Worm (Caenorhabditis elegans): ENCODE results near the gene nhr-105.

The nhr-105 gene

DNA sequence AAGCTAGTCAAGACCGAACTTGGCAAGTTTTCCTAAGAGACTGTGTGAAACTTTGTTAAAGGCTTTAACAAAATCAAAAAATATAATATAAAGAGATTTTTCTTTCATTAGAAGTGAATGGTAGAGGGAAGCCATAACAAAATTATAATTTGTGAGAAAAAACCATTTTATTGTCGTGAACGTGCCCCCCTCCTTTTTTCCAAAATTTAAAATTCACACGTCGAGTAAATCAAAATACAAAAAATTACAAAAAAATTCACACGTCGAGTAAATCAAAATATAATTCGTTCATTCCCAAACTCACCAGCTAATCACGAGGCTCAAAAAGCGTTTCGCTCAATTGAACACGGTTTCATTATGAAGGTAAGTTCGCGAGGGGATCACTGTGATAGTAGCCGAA is 40.4 kb upstream of the nhr-105 start, which contains the start of gene C25A8.2:
TSS of gene C25A8.2 (plus strand) at position 301 of the 400 bp plus-strand sequence.
- TF ChIP-seq elt-1 (tag; optimal IDR thresholded peaks at IDR 0.05) (no peak), fkh-2 (tag; optimal IDR thresholded peaks at IDR 0.05) (no peak), nhr-11 (tag; optimal IDR thresholded peaks at IDR 0.05) (no peak), nhr-67 (tag; optimal IDR thresholded peaks at IDR 0.05) (no peak), aly-2 (tag; optimal IDR thresholded peaks at IDR 0.05) (no peak)

ce11 chrIV:7010195-7010594 is 39.8 kb upstream of the nhr-105 start:
- TF ChIP-seq sea-2 (GFP tag; optimal IDR thresholded peaks at IDR 0.05) = no peak
- no peak for TF ChIP-seq nhr-25 (tag; optimal IDR thresholded peaks at IDR 0.05)
- no peak for TF ChIP-seq elt-3 (tag; optimal IDR thresholded peaks at IDR 0.05)
- TF ChIP-seq nfya-1 (tag; optimal IDR thresholded peaks at IDR 0.05; ENCODE audit: insufficient read depth) = no peak
- TF ChIP-seq nhr-67 (tag; optimal IDR thresholded peaks at IDR 0.05) = no peak

DNA sequence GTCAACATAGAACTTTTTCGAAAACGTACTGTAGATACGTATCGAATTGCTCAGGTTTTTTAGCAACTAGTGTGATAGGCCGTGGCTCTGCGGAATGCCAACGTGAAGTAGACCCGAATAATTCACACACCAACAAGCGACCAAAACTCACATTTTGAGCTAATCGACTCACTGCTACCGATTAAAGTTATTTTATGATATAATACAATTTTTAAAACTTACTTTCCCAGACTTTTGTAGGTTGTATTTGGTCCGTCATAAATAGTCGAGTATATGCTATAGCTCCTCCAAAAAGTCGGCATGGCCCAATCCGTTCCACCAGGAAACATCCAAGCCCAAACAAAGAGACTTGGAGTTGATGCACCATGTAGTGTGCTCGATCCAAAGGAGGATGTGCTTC is 39.1 kb upstream of the nhr-105 start, which contains the start of gene C25A8.1:
TSS of gene C25A8.1 (plus strand) at position 301 of the 400 bp plus-strand sequence.
- TF ChIP-seq hmg-11 (tag; optimal IDR thresholded peaks at IDR 0.05) (no peak), unc-62 (GFP tag; optimal IDR thresholded peaks at IDR 0.05) (no peak)

DNA sequence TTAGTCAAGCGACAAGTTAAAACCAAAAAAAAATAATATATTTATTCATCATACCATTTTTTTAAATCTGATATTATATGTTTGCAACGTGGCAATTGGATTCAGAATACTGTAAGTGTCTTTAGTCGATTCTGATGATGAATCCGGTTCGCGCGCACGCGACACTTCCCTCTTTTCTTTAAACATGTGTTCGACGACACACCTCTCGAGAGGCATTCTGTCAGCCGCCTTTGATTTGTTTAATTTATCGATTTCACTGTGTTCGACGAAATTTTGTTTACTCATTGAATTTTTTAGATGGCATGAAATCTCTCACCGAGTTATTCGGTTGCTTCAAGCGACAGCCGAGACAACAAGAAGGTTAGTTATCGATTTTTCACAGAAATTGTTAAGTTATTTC is 38.2 kb upstream of the nhr-105 start, which contains the start of gene trxr-1:
TSS of gene trxr-1 (plus strand) at position 227 of the 400 bp plus-strand sequence.
- TF ChIP-seq tbx-2 (tag; optimal IDR thresholded peaks at IDR 0.05) (no peak), nhr-67 (tag; optimal IDR thresholded peaks at IDR 0.05) (no peak), hmg-11 (tag; optimal IDR thresholded peaks at IDR 0.05) (peak; percentile 15)

- TF ChIP-seq pha-4 (tag; optimal IDR thresholded peaks at IDR 0.05) (no peak), unc-39 (tag; optimal IDR thresholded peaks at IDR 0.05) (no peak), nhr-28 (tag; optimal IDR thresholded peaks at IDR 0.05) (no peak), tbx-2 (tag; optimal IDR thresholded peaks at IDR 0.05) (no peak), elt-1 (tag; optimal IDR thresholded peaks at IDR 0.05) (no peak), ceh-16 (tag; optimal IDR thresholded peaks at IDR 0.05) (no peak), ceh-28 (tag; optimal IDR thresholded peaks at IDR 0.05) (no peak)
Measured at ce11 chrIV:7012214-7012613, 37.7 kb upstream of the nhr-105 start.

ce11 chrIV:7012731-7013445 is 37.1 kb upstream of the nhr-105 start:
- TF ChIP-seq nhr-237 (tag; optimal IDR thresholded peaks at IDR 0.05) (no peak), elt-2 (tag; optimal IDR thresholded peaks at IDR 0.05) (peak; percentile 18), nfya-1 (tag; optimal IDR thresholded peaks at IDR 0.05; ENCODE audit: insufficient read depth) (peak; percentile 18), lin-15B (tag; optimal IDR thresholded peaks at IDR 0.05) (peak; percentile 24), sea-2 (GFP tag; optimal IDR thresholded peaks at IDR 0.05) (no peak), pha-4 (tag; optimal IDR thresholded peaks at IDR 0.05) (peak; percentile 50), snpc-4 (tag; optimal IDR thresholded peaks at IDR 0.05) (no peak)

DNA sequence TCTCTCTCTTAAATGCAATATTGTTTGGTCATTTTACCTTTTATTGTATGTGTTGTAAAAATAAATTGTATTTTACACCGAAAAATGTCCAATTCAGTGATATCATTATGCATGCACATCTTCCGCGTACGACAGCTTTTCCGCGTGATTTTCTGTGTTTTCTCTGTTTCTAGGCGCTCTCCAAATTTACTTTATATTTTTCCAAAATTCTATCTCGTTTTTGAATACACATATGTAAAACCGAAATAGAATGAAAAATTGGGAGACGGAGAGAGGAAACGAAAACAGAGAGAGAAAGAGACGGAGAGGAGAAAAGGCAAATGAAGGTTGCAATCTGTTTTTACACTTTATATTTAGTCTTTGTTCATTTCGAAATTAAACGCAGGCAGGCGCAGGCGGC is 33.5 kb upstream of the nhr-105 start:
- TF ChIP-seq fkh-2 (tag; optimal IDR thresholded peaks at IDR 0.05) (no peak), pqm-1 (tag; optimal IDR thresholded peaks at IDR 0.05) (peak; percentile 68), unc-62 (GFP tag; optimal IDR thresholded peaks at IDR 0.05) (no peak), nhr-28 (tag; optimal IDR thresholded peaks at IDR 0.05) (no peak), fkh-10 (GFP tag; optimal IDR thresholded peaks at IDR 0.05) (no peak), lin-15B (tag; optimal IDR thresholded peaks at IDR 0.05) (peak; percentile 9), egl-5 (tag; optimal IDR thresholded peaks at IDR 0.05) (peak; percentile 62), nhr-25 (tag; optimal IDR thresholded peaks at IDR 0.05) (peak; percentile 53), nhr-23 (tag; optimal IDR thresholded peaks at IDR 0.05) (peak; percentile 42), eor-1 (tag; optimal IDR thresholded peaks at IDR 0.05) (no peak), pha-4 (tag; optimal IDR thresholded peaks at IDR 0.05) (peak; percentile 75), hmg-11 (tag; optimal IDR thresholded peaks at IDR 0.05) (peak; percentile 21), elt-2 (tag; optimal IDR thresholded peaks at IDR 0.05) (peak; percentile 47), jun-1 (tag; optimal IDR thresholded peaks at IDR 0.05) (no peak), nfya-1 (tag; optimal IDR thresholded peaks at IDR 0.05; ENCODE audit: insufficient read depth) (peak; percentile 57), fos-1 (tag; optimal IDR thresholded peaks at IDR 0.05) (no peak), skn-1 (tag; optimal IDR thresholded peaks at IDR 0.05) (no peak), ceh-28 (tag; optimal IDR thresholded peaks at IDR 0.05) (no peak), mdl-1 (tag; optimal IDR thresholded peaks at IDR 0.05) (no peak), nhr-43 (tag; optimal IDR thresholded peaks at IDR 0.05; ENCODE audit: poor library complexity, severe bottlenecking) (peak; percentile 5), tbx-2 (tag; optimal IDR thresholded peaks at IDR 0.05) (no peak), ztf-11 (tag; optimal IDR thresholded peaks at IDR 0.05) (no peak)
